Worm (Caenorhabditis elegans) whole organism, L3 larva: Measurements from ENCODE around the gene pqn-83.

Experiments used
- daf-12 ChIP-seq: fragments of 150-350 bp; optimal IDR thresholded peaks from 2 replicates; lab custom pipeline; 2014; ENCODE audit warnings: missing biosample characterization, missing genetic modification reagents, missing genetic modification characterization
- elt-1 ChIP-seq: fragments of 150-350 bp; optimal IDR thresholded peaks from 2 replicates; lab custom pipeline; 2014; ENCODE audit warnings: missing biosample characterization, missing genetic modification characterization
- jun-1 ChIP-seq: fragments of 150-350 bp; optimal IDR thresholded peaks from 2 replicates; lab custom pipeline; 2014; ENCODE audit warnings: missing biosample characterization, missing genetic modification reagents, missing genetic modification characterization
- lin-15B ChIP-seq: fragments of 150-350 bp; optimal IDR thresholded peaks from 2 replicates; lab custom pipeline; 2014; ENCODE audit warnings: missing biosample characterization, missing genetic modification characterization
- mml-1 ChIP-seq: fragments of 150-350 bp; sonication (generic microtip); optimal IDR thresholded peaks from 3 replicates; lab custom pipeline; 2014; ENCODE audit warnings: missing biosample characterization, missing genetic modification characterization
- nhr-11 ChIP-seq: fragments of 150-350 bp; optimal IDR thresholded peaks from 2 replicates; lab custom pipeline; 2014; ENCODE audit warnings: missing biosample characterization, missing genetic modification characterization
- nhr-28 ChIP-seq: fragments of 150-350 bp; optimal IDR thresholded peaks from 2 replicates; lab custom pipeline; 2014; ENCODE audit warnings: missing biosample characterization, missing genetic modification characterization
- nhr-76 ChIP-seq: fragments of 150-350 bp; sonication (generic microtip); optimal IDR thresholded peaks from 5 replicates; lab custom pipeline; 2014; ENCODE audit warnings: missing biosample characterization, missing genetic modification characterization
- pha-4 ChIP-seq: fragments of 150-350 bp; optimal IDR thresholded peaks from 2 replicates; lab custom pipeline; 2014; ENCODE audit warnings: missing biosample characterization, missing genetic modification reagents, missing genetic modification characterization
- snpc-4 ChIP-seq: fragments of 150-350 bp; optimal IDR thresholded peaks from 2 replicates; lab custom pipeline; 2014; ENCODE audit warnings: missing biosample characterization, missing genetic modification characterization
- tbx-2 ChIP-seq: sonication (generic microtip); optimal IDR thresholded peaks from 2 replicates; lab custom pipeline; 2016; ENCODE audit warnings: mild to moderate bottlenecking, missing genetic modification characterization, missing compliant biosample characterization

DNA sequence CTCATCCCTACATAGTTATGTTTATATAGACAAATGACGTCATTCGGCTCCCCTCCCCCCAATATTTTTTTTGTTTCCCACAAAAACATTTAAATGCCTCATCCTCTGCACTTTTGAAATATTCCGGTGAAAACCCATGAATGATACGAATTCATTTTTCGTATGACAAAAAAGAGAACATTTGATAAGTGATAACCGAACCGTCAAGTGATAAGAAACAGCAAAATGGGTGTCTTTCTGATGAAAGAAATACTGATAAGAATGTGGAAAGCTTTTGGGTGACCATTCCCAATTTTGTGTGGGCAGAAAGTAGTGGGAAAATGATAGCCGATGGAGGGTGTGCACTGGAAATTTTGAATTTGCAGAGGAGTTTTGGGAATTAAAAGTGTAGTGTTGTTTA, 39.9 kb downstream of the pqn-83 start:
- TF ChIP-seq pha-4 (tag; lab: Kevin White, UChicago) (peak; percentile 65), nhr-11 (tag; lab: Kevin White, UChicago) (no peak), daf-12 (tag; lab: Kevin White, UChicago) (no peak), lin-15B (tag; lab: Kevin White, UChicago) (no peak), elt-1 (tag; lab: Kevin White, UChicago) (no peak), jun-1 (peak; percentile 71), mml-1 (tag; lab: Kevin White, UChicago) (no peak), nhr-76 (tag; lab: Kevin White, UChicago) (no peak), snpc-4 (tag; lab: Kevin White, UChicago) (no peak), tbx-2 (tag; lab: Kevin White, UChicago) (no peak), nhr-28 (tag; lab: Kevin White, UChicago) (no peak)
